Worm (Caenorhabditis elegans): ENCODE measurements around the gene qars-1.

DNA sequence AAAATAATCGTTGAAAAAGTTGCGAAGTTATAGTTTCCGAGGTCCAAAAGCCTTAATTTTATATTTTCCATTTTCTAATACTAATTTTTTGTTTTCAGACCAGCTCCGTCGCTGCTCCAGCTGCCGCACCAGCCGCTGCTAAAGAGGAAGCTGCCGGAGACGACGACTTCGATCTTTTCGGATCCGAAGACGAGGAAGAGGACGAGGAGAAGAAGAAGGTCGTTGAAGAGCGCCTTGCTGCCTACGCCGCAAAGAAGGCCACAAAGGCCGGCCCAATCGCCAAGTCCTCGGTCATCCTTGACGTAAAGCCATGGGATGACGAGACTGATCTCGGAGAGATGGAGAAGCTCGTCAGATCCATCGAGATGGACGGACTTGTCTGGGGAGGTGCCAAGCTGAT, 25.8 kb upstream of the qars-1 start:
- TF ChIP-seq ceh-88 (GFP tag; IDR thresholded peaks at IDR 0.05) (no peak), fkh-8 (tag; optimal IDR thresholded peaks at IDR 0.05) (no peak), snpc-4 (tag; optimal IDR thresholded peaks at IDR 0.05) (no peak)
